Fruit fly (Drosophila melanogaster) whole organism, wandering third instar larva: ENCODE data around the gene Vha100-1.

Source experiments
- CG32264 ChIP-seq: fragments of 200-800 bp; sonication (Bioruptor generic); optimal IDR thresholded peaks from 2 replicates; lab custom pipeline; 2016; ENCODE audit warnings: missing biosample characterization, missing genetic modification characterization
- usp ChIP-seq: fragments of >200 bp; optimal IDR thresholded peaks from 2 replicates; lab custom pipeline; 2017; ENCODE audit warnings: missing biosample characterization, missing genetic modification characterization

dm6 chr3R:29086896-29087295 lies 44.1 kb upstream of the Vha100-1 start:
- TF ChIP-seq usp (no peak), CG32264 (GFP tag; lab: Kevin White, UChicago) (no peak)
